Worm (Caenorhabditis elegans) whole organism, L1 larva: ENCODE measurements around the gene eelo-1.
A peak's percentile ranks its signal among the peaks of the same experiment; 100 is the strongest.

Source experiments
- C04F5.9 ChIP-seq: sonication (generic microtip); optimal IDR thresholded peaks from 2 replicates; lab custom pipeline; 2016; ENCODE audit warnings: missing genetic modification characterization, missing compliant biosample characterization
- C16A3.4 ChIP-seq: fragments of 150-350 bp; optimal IDR thresholded peaks from 2 replicates; lab custom pipeline; 2014; ENCODE audit warnings: missing biosample characterization, missing genetic modification characterization
- C34B4.2 ChIP-seq: sonication (generic microtip); optimal IDR thresholded peaks from 2 replicates; lab custom pipeline; 2017; ENCODE audit warnings: mild to moderate bottlenecking, missing genetic modification characterization, missing compliant biosample characterization
- F16B12.6 ChIP-seq: fragments of 150-350 bp; optimal IDR thresholded peaks from 2 replicates; lab custom pipeline; 2014; ENCODE audit warnings: missing biosample characterization, missing genetic modification characterization
- alr-1 ChIP-seq: fragments of 200-800 bp; sonication (Bioruptor generic); optimal IDR thresholded peaks from 2 replicates; lab custom pipeline; 2018; ENCODE audit warnings: borderline replicate concordance, mild to moderate bottlenecking, missing genetic modification characterization, missing compliant biosample characterization
- ama-1 ChIP-seq: fragments of 150-350 bp; optimal IDR thresholded peaks from 2 replicates; lab custom pipeline; 2014
- blmp-1 ChIP-seq: fragments of 150-350 bp; optimal IDR thresholded peaks from 2 replicates; lab custom pipeline; 2014; ENCODE audit warnings: missing biosample characterization, missing genetic modification characterization
- ceh-82 ChIP-seq, 3 experiments: fragments of 150-350 bp in 1 of 3; sonication (generic microtip) in 2 of 3; optimal IDR thresholded peaks; 2 replicates each; lab custom pipeline; 2014 to 2017; ENCODE audit warnings: missing biosample characterization in 3 of 3, missing genetic modification characterization in 3 of 3
- ceh-90 ChIP-seq: sonication (generic microtip); optimal IDR thresholded peaks from 2 replicates; lab custom pipeline; 2016; ENCODE audit warnings: missing genetic modification characterization, missing compliant biosample characterization
- ces-1 ChIP-seq: fragments of 150-350 bp; optimal IDR thresholded peaks from 2 replicates; lab custom pipeline; 2014; ENCODE audit warnings: missing biosample characterization, missing genetic modification reagents, missing genetic modification characterization
- dsc-1 ChIP-seq: sonication (generic microtip); optimal IDR thresholded peaks from 2 replicates; lab custom pipeline; 2016; ENCODE audit warnings: mild to moderate bottlenecking, missing genetic modification characterization, missing compliant biosample characterization
- efl-1 ChIP-seq, 4 experiments: fragments of 150-350 bp; optimal IDR thresholded peaks in 3 of 4; peaks in 1 of 4; 1 replicate in 1 of 4; 2 replicates in 3 of 4; lab custom pipeline; 2014; ENCODE audit warnings: missing biosample characterization in 2 of 4, missing genetic modification characterization in 2 of 4, missing genetic modification reagents in 2 of 4
- efl-3 ChIP-seq: fragments of 200-800 bp; sonication (Bioruptor generic); optimal IDR thresholded peaks from 2 replicates; lab custom pipeline; 2018; ENCODE audit warnings: mild to moderate bottlenecking, missing genetic modification characterization, missing compliant biosample characterization
- egl-13 ChIP-seq: sonication (generic microtip); optimal IDR thresholded peaks from 2 replicates; lab custom pipeline; 2016; ENCODE audit warnings: missing genotype, missing genetic modification reagents, missing genetic modification characterization, missing compliant biosample characterization
- egl-27 ChIP-seq, 2 experiments: fragments of 150-350 bp in 1 of 2; sonication (generic microtip); optimal IDR thresholded peaks; 3 replicates each; lab custom pipeline; 2017 to 2018; ENCODE audit warnings: missing biosample characterization in 2 of 2, missing genetic modification characterization in 2 of 2, missing genetic modification reagents in 2 of 2
- elt-3 ChIP-seq, 6 experiments: fragments of 150-350 bp in 1 of 6; sonication (generic microtip); optimal IDR thresholded peaks; 2 replicates each; lab custom pipeline; 2017 to 2018; ENCODE audit warnings: missing biosample characterization in 6 of 6, missing genetic modification characterization in 6 of 6, inconsistent platforms in 1 of 6
- ets-5 ChIP-seq: fragments of 200-800 bp; sonication (Bioruptor generic); IDR thresholded peaks from 2 replicates; pipeline ENCODE4 v1.3.6; 2022; ENCODE audit warnings: missing genetic modification characterization, missing compliant biosample characterization
- fkh-10 ChIP-seq: sonication (generic microtip); optimal IDR thresholded peaks from 2 replicates; lab custom pipeline; 2017; ENCODE audit warnings: missing biosample characterization, missing genetic modification reagents, missing genetic modification characterization
- fkh-4 ChIP-seq: sonication (generic microtip); optimal IDR thresholded peaks from 2 replicates; lab custom pipeline; 2016; ENCODE audit warnings: missing compliant biosample characterization, missing genetic modification characterization, borderline replicate concordance
- fkh-8 ChIP-seq: sonication (generic microtip); optimal IDR thresholded peaks from 2 replicates; lab custom pipeline; 2016; ENCODE audit warnings: mild to moderate bottlenecking, missing genetic modification characterization, missing compliant biosample characterization
- fos-1 ChIP-seq: fragments of 150-350 bp; optimal IDR thresholded peaks from 2 replicates; lab custom pipeline; 2014; ENCODE audit warnings: missing biosample characterization, missing genetic modification characterization
- hlh-17 ChIP-seq: fragments of 200-800 bp; sonication (Bioruptor generic); optimal IDR thresholded peaks from 2 replicates; lab custom pipeline; 2018; ENCODE audit warnings: missing genetic modification characterization, mild to moderate bottlenecking, missing compliant biosample characterization, moderate library complexity, borderline replicate concordance
- hlh-4 ChIP-seq: sonication (generic microtip); optimal IDR thresholded peaks from 2 replicates; lab custom pipeline; 2016; ENCODE audit warnings: mild to moderate bottlenecking, missing genetic modification characterization, missing compliant biosample characterization
- irx-1 ChIP-seq: sonication (generic microtip); optimal IDR thresholded peaks from 2 replicates; lab custom pipeline; 2016; ENCODE audit warnings: missing genetic modification characterization, missing compliant biosample characterization
- isw-1 ChIP-seq: fragments of 200-800 bp; sonication (Bioruptor generic); IDR thresholded peaks from 2 replicates; pipeline ENCODE4 v1.3.6; 2022; ENCODE audit warnings: missing genetic modification characterization, missing compliant biosample characterization
- jun-1 ChIP-seq: fragments of 150-350 bp; optimal IDR thresholded peaks from 2 replicates; lab custom pipeline; 2014; ENCODE audit warnings: missing biosample characterization, missing genetic modification reagents, missing genetic modification characterization
- lin-14 ChIP-seq: fragments of 200-800 bp; sonication (Bioruptor generic); optimal IDR thresholded peaks from 2 replicates; lab custom pipeline; 2018; ENCODE audit warnings: mild to moderate bottlenecking, missing genetic modification characterization, moderate library complexity, missing compliant biosample characterization
- lin-15B ChIP-seq: fragments of 150-350 bp; sonication (generic microtip); optimal IDR thresholded peaks from 3 replicates; lab custom pipeline; 2014; ENCODE audit warnings: missing biosample characterization, missing genetic modification characterization
- lin-35 ChIP-seq, 2 experiments: fragments of 150-350 bp; optimal IDR thresholded peaks; 2 replicates each; lab custom pipeline; 2014; ENCODE audit warnings: missing biosample characterization in 2 of 2, missing genetic modification characterization in 2 of 2, missing genetic modification reagents in 2 of 2
- lin-39 ChIP-seq: fragments of 150-350 bp; optimal IDR thresholded peaks from 2 replicates; lab custom pipeline; 2014; ENCODE audit warnings: missing biosample characterization, missing genetic modification reagents, missing genetic modification characterization
- lir-3 ChIP-seq: sonication (generic microtip); optimal IDR thresholded peaks from 2 replicates; lab custom pipeline; 2016; ENCODE audit warnings: mild to moderate bottlenecking, missing genetic modification characterization, moderate library complexity, missing compliant biosample characterization; ENCODE audit not compliant: poor library complexity
- lsy-2 ChIP-seq, 2 experiments: fragments of 150-350 bp; optimal IDR thresholded peaks; 2 replicates each; lab custom pipeline; 2014; ENCODE audit warnings: missing biosample characterization in 2 of 2, missing genetic modification characterization in 2 of 2
- mef-2 ChIP-seq: fragments of 150-350 bp; optimal IDR thresholded peaks from 2 replicates; lab custom pipeline; 2014; ENCODE audit warnings: missing biosample characterization, missing genetic modification characterization
- mep-1 ChIP-seq: fragments of 150-350 bp; optimal IDR thresholded peaks from 2 replicates; lab custom pipeline; 2014; ENCODE audit warnings: missing biosample characterization, missing genetic modification characterization
- nhr-12 ChIP-seq: sonication (generic microtip); optimal IDR thresholded peaks from 2 replicates; lab custom pipeline; 2017; ENCODE audit warnings: missing biosample characterization, missing genetic modification characterization
- nhr-19 ChIP-seq: fragments of 200-800 bp; sonication (Bioruptor generic); conservative IDR thresholded peaks from 2 replicates; pipeline ENCODE4 v1.3.6; 2022; ENCODE audit warnings: missing genetic modification characterization, missing compliant biosample characterization
- nhr-20 ChIP-seq: sonication (generic microtip); optimal IDR thresholded peaks from 2 replicates; lab custom pipeline; 2016; ENCODE audit warnings: mild to moderate bottlenecking, missing genetic modification characterization, missing compliant biosample characterization
- nhr-237 ChIP-seq: fragments of 150-350 bp; optimal IDR thresholded peaks from 2 replicates; lab custom pipeline; 2014; ENCODE audit warnings: missing biosample characterization, missing genetic modification characterization
- nhr-47 ChIP-seq: sonication (generic microtip); optimal IDR thresholded peaks from 2 replicates; lab custom pipeline; 2016; ENCODE audit warnings: mild to moderate bottlenecking, missing genetic modification characterization, moderate library complexity, missing compliant biosample characterization
- nhr-71 ChIP-seq: sonication (generic microtip); optimal IDR thresholded peaks from 2 replicates; lab custom pipeline; 2016; ENCODE audit warnings: mild to moderate bottlenecking, missing genetic modification characterization, moderate library complexity, missing compliant biosample characterization
- nhr-85 ChIP-seq: sonication (generic microtip); peaks from one replicate; lab custom pipeline; 2016; ENCODE audit warnings: missing genetic modification characterization, inconsistent platforms, missing compliant biosample characterization
- pqm-1 ChIP-seq: sonication (generic microtip); optimal IDR thresholded peaks from 3 replicates; lab custom pipeline; 2017; ENCODE audit warnings: missing biosample characterization, missing genetic modification characterization
- rnt-1 ChIP-seq: sonication (generic microtip); optimal IDR thresholded peaks from 2 replicates; lab custom pipeline; 2016; ENCODE audit warnings: mild to moderate bottlenecking, missing genetic modification characterization, moderate library complexity, missing compliant biosample characterization
- skn-1 ChIP-seq: fragments of 150-350 bp; optimal IDR thresholded peaks from 2 replicates; lab custom pipeline; 2014; ENCODE audit warnings: missing biosample characterization, missing genetic modification characterization
- snpc-4 ChIP-seq: fragments of 150-350 bp; optimal IDR thresholded peaks from 2 replicates; lab custom pipeline; 2014; ENCODE audit warnings: missing biosample characterization, missing genetic modification characterization
- snu-23 ChIP-seq: sonication (generic microtip); optimal IDR thresholded peaks from 2 replicates; lab custom pipeline; 2016; ENCODE audit warnings: missing genetic modification characterization, missing compliant biosample characterization
- swsn-7 ChIP-seq: sonication (generic microtip); optimal IDR thresholded peaks from 2 replicates; lab custom pipeline; 2016; ENCODE audit warnings: missing genetic modification characterization, missing compliant biosample characterization
- tlp-1 ChIP-seq: fragments of 150-350 bp; optimal IDR thresholded peaks from 2 replicates; lab custom pipeline; 2014; ENCODE audit warnings: missing biosample characterization, missing genetic modification characterization
- unc-30 ChIP-seq: sonication (generic microtip); optimal IDR thresholded peaks from 2 replicates; lab custom pipeline; 2017; ENCODE audit warnings: missing biosample characterization, missing genetic modification characterization
- unc-86 ChIP-seq: sonication (generic microtip); optimal IDR thresholded peaks from 2 replicates; lab custom pipeline; 2016; ENCODE audit warnings: missing genetic modification characterization, missing compliant biosample characterization
- unc-98 ChIP-seq: fragments of 200-800 bp; sonication (Bioruptor generic); IDR thresholded peaks from 2 replicates; pipeline ENCODE4 v1.3.6; 2022; ENCODE audit warnings: missing genetic modification characterization, missing compliant biosample characterization
- vab-15 ChIP-seq: sonication (generic microtip); optimal IDR thresholded peaks from 2 replicates; lab custom pipeline; 2017; ENCODE audit warnings: missing genotype, mild to moderate bottlenecking, missing genetic modification characterization, missing compliant biosample characterization
- zag-1 ChIP-seq: fragments of 150-350 bp; optimal IDR thresholded peaks from 2 replicates; lab custom pipeline; 2014; ENCODE audit warnings: missing biosample characterization, missing genetic modification characterization
- ztf-4 ChIP-seq: fragments of 150-350 bp; optimal IDR thresholded peaks from 2 replicates; lab custom pipeline; 2014; ENCODE audit warnings: missing biosample characterization, missing genetic modification characterization

The eelo-1 gene

ce11 chrIII:1604514-1604976 is 46.2 kb upstream of the eelo-1 start, which contains the start of gene Y22D7AL.6 (continued):
- TF ChIP-seq ets-5 (no peak), dsc-1 (peak; percentile 13), lsy-2 (tag; optimal IDR thresholded peaks at IDR 0.05; lab: Kevin White, UChicago) (peak; percentile 25 to 51), snu-23 (peak; percentile 50), nhr-47 (tag; lab: Kevin White, UChicago) (peak; percentile 60), mef-2 (no peak), nhr-12 (tag; lab: Kevin White, UChicago) (no peak), alr-1 (no peak), zag-1 (tag; lab: Kevin White, UChicago) (no peak), lin-14 (peak; percentile 4), C16A3.4 (tag; lab: Kevin White, UChicago) (no peak), jun-1 (tag; lab: Kevin White, UChicago) (no peak), efl-1 (optimal IDR thresholded peaks at IDR 0.05; lab: Kevin White, UChicago) (peak in 1 of 2 experiments; percentile 7), efl-1 (GFP tag; optimal IDR thresholded peaks at IDR 0.05 in 1 of 2; lab: Kevin White, UChicago) (peak in 1 of 2 experiments; percentile 36), nhr-237 (no peak), nhr-85 (tag; lab: Kevin White, UChicago) (peak; percentile 89), lir-3 (tag; lab: Kevin White, UChicago) (no peak), unc-86 (tag; lab: Kevin White, UChicago) (no peak), C34B4.2 (tag; lab: Kevin White, UChicago) (no peak), ces-1 (GFP tag; lab: Kevin White, UChicago) (no peak), skn-1 (tag; lab: Kevin White, UChicago) (peak; percentile 21), nhr-71 (tag; lab: Kevin White, UChicago) (peak; percentile 49), F16B12.6 (tag; lab: Kevin White, UChicago) (no peak), fkh-10 (GFP tag; lab: Kevin White, UChicago) (no peak), hlh-4 (no peak), mep-1 (no peak), rnt-1 (tag; lab: Kevin White, UChicago) (peak; percentile 26), fkh-4 (tag; lab: Kevin White, UChicago) (no peak), vab-15 (tag; lab: Kevin White, UChicago) (no peak), efl-3 (no peak), ama-1 (lab: Kevin White, UChicago) (no peak), nhr-20 (tag; lab: Kevin White, UChicago) (peak; percentile 8), C04F5.9 (tag; lab: Kevin White, UChicago) (no peak), lin-15B (tag; lab: Kevin White, UChicago) (no peak), tlp-1 (tag; lab: Kevin White, UChicago) (no peak), swsn-7 (tag; lab: Kevin White, UChicago) (peak; percentile 6), hlh-17 (no peak), ztf-4 (tag; lab: Kevin White, UChicago) (no peak), unc-98 (GFP tag; lab: Robert Waterston, UW) (no peak), lin-39 (no peak), ceh-82 (tag; optimal IDR thresholded peaks at IDR 0.05; lab: Kevin White, UChicago) (peak in 1 of 3 experiments; percentile 13), pqm-1 (tag; lab: Kevin White, UChicago) (no peak), elt-3 (tag; optimal IDR thresholded peaks at IDR 0.05; lab: Kevin White, UChicago) (no peak), nhr-19 (GFP tag; lab: Robert Waterston, UW) (peak; percentile 31; the same call in 1 of the 2 replicates), ceh-90 (tag; lab: Kevin White, UChicago) (no peak), lin-35 (GFP tag; optimal IDR thresholded peaks at IDR 0.05; lab: Kevin White, UChicago) (peak in 1 of 2 experiments; percentile 8), isw-1 (GFP tag; lab: Robert Waterston, UW) (no peak), irx-1 (tag; lab: Kevin White, UChicago) (no peak), fos-1 (tag; lab: Kevin White, UChicago) (no peak), unc-30 (no peak), egl-13 (tag; lab: Kevin White, UChicago) (no peak), fkh-8 (peak; percentile 13), blmp-1 (peak; percentile 86), egl-27 (tag; optimal IDR thresholded peaks at IDR 0.05; lab: Kevin White, UChicago) (no peak), snpc-4 (tag; lab: Kevin White, UChicago) (no peak)
